Fruit fly (Drosophila melanogaster): ENCODE measurements around the gene Usp12-46.

The Usp12-46 gene

dm6 chr3R:22793953-22794352, 43.3 kb downstream of the Usp12-46 start (continued):
- TF ChIP-seq pita (GFP tag; optimal IDR thresholded peaks at IDR 0.05) (peak; percentile 70), CG13287 (GFP tag; IDR thresholded peaks at IDR 0.05; ENCODE audit: partially characterized antibody) (no peak), Adf1 (GFP tag; IDR thresholded peaks at IDR 0.05) (no peak), slou (GFP tag; optimal IDR thresholded peaks at IDR 0.05) (no peak), rib (GFP tag; IDR thresholded peaks at IDR 0.05) (no peak), insv (GFP tag; optimal IDR thresholded peaks at IDR 0.05) (no peak), Ada2b (GFP tag; IDR thresholded peaks at IDR 0.05) (no peak), ttk (GFP tag; IDR thresholded peaks at IDR 0.05) (no peak), caup (GFP tag; optimal IDR thresholded peaks at IDR 0.05; ENCODE audit: severe bottlenecking) (no peak), org-1 (GFP tag; optimal IDR thresholded peaks at IDR 0.05) (no peak), tup (GFP tag; optimal IDR thresholded peaks at IDR 0.05) (no peak), Hey (tag; optimal IDR thresholded peaks at IDR 0.05) (no peak), CG7963 (GFP tag; IDR thresholded peaks at IDR 0.05; ENCODE audit: partially characterized antibody) (0 out of 3 replicates have a peak, but pooled peaks have one; percentile 25), odd (GFP tag; optimal IDR thresholded peaks at IDR 0.05) (no peak), tin (GFP tag; optimal IDR thresholded peaks at IDR 0.05) (no peak), CG2116 (GFP tag; optimal IDR thresholded peaks at IDR 0.05) (no peak), sisA (GFP tag; IDR thresholded peaks at IDR 0.05) (no peak), YL-1 (GFP tag; optimal IDR thresholded peaks at IDR 0.05) (peak; percentile 3), CG11247 (GFP tag; IDR thresholded peaks at IDR 0.05) (no peak), pfk (GFP tag; optimal IDR thresholded peaks at IDR 0.05) (no peak), br (optimal IDR thresholded peaks at IDR 0.05) (no peak), pb (GFP tag; optimal IDR thresholded peaks at IDR 0.05) (no peak), CG7839 (tag; optimal IDR thresholded peaks at IDR 0.05) (peak; percentile 42), sug (tag; optimal IDR thresholded peaks at IDR 0.05) (no peak), crc (GFP tag; optimal IDR thresholded peaks at IDR 0.05) (no peak), CG3847 (GFP tag; IDR thresholded peaks at IDR 0.05) (0 out of 2 replicates have a peak, but pooled peaks have one; percentile 8), CG31365 (tag; optimal IDR thresholded peaks at IDR 0.05) (no peak), CG17802 (tag; optimal IDR thresholded peaks at IDR 0.05) (no peak), CG15073 (GFP tag; optimal IDR thresholded peaks at IDR 0.05) (no peak), CG2199 (GFP tag; IDR thresholded peaks at IDR 0.05) (peak; percentile 96), HLHmδ (GFP tag; optimal IDR thresholded peaks at IDR 0.05) (no peak), Max (GFP tag; optimal IDR thresholded peaks at IDR 0.05) (no peak), CG31388 (GFP tag; optimal IDR thresholded peaks at IDR 0.05) (no peak), Deaf1 (tag; optimal IDR thresholded peaks at IDR 0.05) (no peak), CG12236 (GFP tag; optimal IDR thresholded peaks at IDR 0.05) (no peak), Eip74EF (GFP tag; optimal IDR thresholded peaks at IDR 0.05) (no peak), CG6683 (GFP tag; optimal IDR thresholded peaks at IDR 0.05) (no peak), ac (GFP tag; optimal IDR thresholded peaks at IDR 0.05) (no peak), Bdp1 (GFP tag; optimal IDR thresholded peaks at IDR 0.05) (no peak), Ets65A (GFP tag) (peak; percentile 39), Fer3 (tag; optimal IDR thresholded peaks at IDR 0.05) (no peak), CG3163 (GFP tag; optimal IDR thresholded peaks at IDR 0.05) (no peak), Opbp (GFP tag; IDR thresholded peaks at IDR 0.05; ENCODE audit: partially characterized antibody) (peak; percentile 81), CG12219 (GFP tag; optimal IDR thresholded peaks at IDR 0.05) (no peak), CG17385 (GFP tag; optimal IDR thresholded peaks at IDR 0.05) (no peak), CG8388 (GFP tag; optimal IDR thresholded peaks at IDR 0.05) (no peak), kay (GFP tag; optimal IDR thresholded peaks at IDR 0.05) (no peak), cad (GFP tag; optimal IDR thresholded peaks at IDR 0.05) (peak; percentile 97), gfzf (GFP tag; optimal IDR thresholded peaks at IDR 0.05) (no peak), ranshi (GFP tag; IDR thresholded peaks at IDR 0.05) (no peak), CG4707 (GFP tag; optimal IDR thresholded peaks at IDR 0.05) (no peak), CHES-1-like (GFP tag; optimal IDR thresholded peaks at IDR 0.05) (no peak)

Data from whole organism, embryonic.